Worm (Caenorhabditis elegans) whole organism, L4 larva: ENCODE data around the gene B0001.8.

ENCODE experiments used
- F10B5.3 ChIP-seq: sonication (generic microtip); optimal IDR thresholded peaks from 2 replicates; lab custom pipeline; 2016; ENCODE audit warnings: mild to moderate bottlenecking, missing genetic modification characterization, missing compliant biosample characterization
- Y105C5A.15 ChIP-seq: fragments of 200-800 bp; sonication (Bioruptor generic); IDR thresholded peaks from 2 replicates; pipeline ENCODE4 v1.3.6; 2022; ENCODE audit warnings: missing genetic modification characterization, missing compliant biosample characterization
- Y75B8A.6 ChIP-seq: fragments of 200-800 bp; sonication (Bioruptor generic); IDR thresholded peaks from 2 replicates; pipeline ENCODE4 v1.3.6; 2022; ENCODE audit warnings: missing genetic modification reagents, missing genetic modification characterization, missing compliant biosample characterization
- ceh-20 ChIP-seq: fragments of 200-800 bp; sonication (Bioruptor generic); IDR thresholded peaks from 2 replicates; pipeline ENCODE4 v1.3.6; 2022; ENCODE audit warnings: missing genetic modification reagents, missing genetic modification characterization, missing compliant biosample characterization
- ceh-28 ChIP-seq: fragments of 150-350 bp; optimal IDR thresholded peaks from 2 replicates; lab custom pipeline; 2014; ENCODE audit warnings: missing biosample characterization, missing genetic modification reagents, missing genetic modification characterization
- ceh-44 ChIP-seq: fragments of 200-800 bp; sonication (Bioruptor generic); IDR thresholded peaks from 2 replicates; pipeline ENCODE4 v1.3.6; 2022; ENCODE audit warnings: missing genetic modification reagents, missing genetic modification characterization, missing compliant biosample characterization
- cey-2 ChIP-seq: sonication (generic microtip); optimal IDR thresholded peaks from 3 replicates; lab custom pipeline; 2017; ENCODE audit warnings: missing genetic modification characterization, mild to moderate bottlenecking, missing compliant biosample characterization, antibody characterized with exemption, borderline replicate concordance; ENCODE audit not compliant: insufficient read depth
- daf-19 ChIP-seq: fragments of 200-800 bp; sonication (Bioruptor generic); conservative IDR thresholded peaks from 2 replicates; pipeline ENCODE4 v1.3.6; 2022; ENCODE audit warnings: missing genetic modification characterization, missing compliant biosample characterization
- dmd-6 ChIP-seq: fragments of 200-800 bp; sonication (Bioruptor generic); IDR thresholded peaks from 2 replicates; pipeline ENCODE4 v1.3.6; 2022; ENCODE audit warnings: missing genetic modification reagents, missing genetic modification characterization, missing compliant biosample characterization
- dmd-9 ChIP-seq: fragments of 200-800 bp; sonication (Bioruptor generic); IDR thresholded peaks from 2 replicates; pipeline ENCODE4 v1.3.6; 2022; ENCODE audit warnings: missing genetic modification reagents, missing genetic modification characterization, missing compliant biosample characterization
- dpl-1 ChIP-seq: fragments of 150-350 bp; optimal IDR thresholded peaks from 2 replicates; lab custom pipeline; 2014; ENCODE audit warnings: missing biosample characterization, missing genetic modification reagents, missing genetic modification characterization
- dve-1 ChIP-seq: sonication (generic microtip); optimal IDR thresholded peaks from 2 replicates; lab custom pipeline; 2017; ENCODE audit warnings: antibody characterized with exemption, mild to moderate bottlenecking, missing genetic modification characterization, missing compliant biosample characterization; ENCODE audit not compliant: insufficient read depth
- gei-8 ChIP-seq: fragments of 200-800 bp; sonication (Bioruptor generic); optimal IDR thresholded peaks from 2 replicates; lab custom pipeline; 2018; ENCODE audit warnings: mild to moderate bottlenecking, missing genetic modification characterization, missing compliant biosample characterization
- hlh-11 ChIP-seq: fragments of 200-800 bp; sonication (Bioruptor generic); optimal IDR thresholded peaks from 2 replicates; lab custom pipeline; 2018; ENCODE audit warnings: mild to moderate bottlenecking, missing genetic modification characterization, missing compliant biosample characterization
- lim-7 ChIP-seq: fragments of 200-800 bp; sonication (Bioruptor generic); IDR thresholded peaks from 2 replicates; pipeline ENCODE4 v1.3.6; 2022; ENCODE audit warnings: missing genetic modification characterization, missing compliant biosample characterization
- lin-38 ChIP-seq: fragments of 200-800 bp; sonication (Bioruptor generic); IDR thresholded peaks from 2 replicates; pipeline ENCODE4 v1.3.6; 2022; ENCODE audit warnings: missing genetic modification reagents, missing genetic modification characterization, missing compliant biosample characterization
- mxl-3 ChIP-seq: fragments of 200-800 bp; sonication (Bioruptor generic); optimal IDR thresholded peaks from 2 replicates; lab custom pipeline; 2018; ENCODE audit warnings: mild to moderate bottlenecking, missing genetic modification characterization, missing compliant biosample characterization
- nhr-102 ChIP-seq: sonication (generic microtip); optimal IDR thresholded peaks from 2 replicates; lab custom pipeline; 2016; ENCODE audit warnings: mild to moderate bottlenecking, missing genetic modification characterization, moderate library complexity, missing compliant biosample characterization
- nhr-237 ChIP-seq: sonication (generic microtip); optimal IDR thresholded peaks from 2 replicates; lab custom pipeline; 2017; ENCODE audit warnings: missing biosample characterization, missing genetic modification characterization
- pqm-1 ChIP-seq: sonication (generic microtip); optimal IDR thresholded peaks from 2 replicates; lab custom pipeline; 2017; ENCODE audit warnings: missing biosample characterization, missing genetic modification characterization
- set-16 ChIP-seq: fragments of 200-800 bp; sonication (Bioruptor generic); IDR thresholded peaks from 2 replicates; pipeline ENCODE4 v1.3.6; 2022; ENCODE audit warnings: missing genetic modification reagents, missing genetic modification characterization, missing compliant biosample characterization
- skn-1 ChIP-seq: fragments of 150-350 bp; optimal IDR thresholded peaks from 2 replicates; lab custom pipeline; 2014; ENCODE audit warnings: missing biosample characterization, missing genetic modification characterization
- snpc-4 ChIP-seq: fragments of 150-350 bp; optimal IDR thresholded peaks from 2 replicates; lab custom pipeline; 2014; ENCODE audit warnings: missing biosample characterization, missing genetic modification characterization
- unc-130 ChIP-seq: sonication (generic microtip); optimal IDR thresholded peaks from 2 replicates; lab custom pipeline; 2016; ENCODE audit warnings: missing genetic modification reagents, missing genetic modification characterization, missing compliant biosample characterization
- unc-62 ChIP-seq, 3 experiments: fragments of 150-350 bp in 1 of 3; sonication (generic microtip); optimal IDR thresholded peaks in 2 of 3; peaks in 1 of 3; 1 replicate in 1 of 3; 2 replicates in 2 of 3; lab custom pipeline; 2014 to 2017; ENCODE audit warnings: missing biosample characterization in 3 of 3, missing genetic modification characterization in 3 of 3, missing genetic modification reagents in 3 of 3, missing genotype in 1 of 3
- vab-7 ChIP-seq: fragments of 200-800 bp; sonication (Bioruptor generic); IDR thresholded peaks from 2 replicates; pipeline ENCODE4 v1.3.6; 2022; ENCODE audit warnings: missing genetic modification reagents, missing genetic modification characterization, missing compliant biosample characterization
- zag-1 ChIP-seq: fragments of 150-350 bp; optimal IDR thresholded peaks from 2 replicates; lab custom pipeline; 2014; ENCODE audit warnings: missing biosample characterization, missing genetic modification characterization
- zfp-2 ChIP-seq: sonication (generic microtip); optimal IDR thresholded peaks from 2 replicates; lab custom pipeline; 2016; ENCODE audit warnings: mild to moderate bottlenecking, missing genetic modification characterization, missing compliant biosample characterization
- zfp-3 ChIP-seq: fragments of 200-800 bp; sonication (Bioruptor generic); conservative IDR thresholded peaks from 2 replicates; pipeline ENCODE4 v1.3.6; 2022; ENCODE audit warnings: missing genetic modification reagents, missing genetic modification characterization, missing compliant biosample characterization

Gene B0001.8

DNA sequence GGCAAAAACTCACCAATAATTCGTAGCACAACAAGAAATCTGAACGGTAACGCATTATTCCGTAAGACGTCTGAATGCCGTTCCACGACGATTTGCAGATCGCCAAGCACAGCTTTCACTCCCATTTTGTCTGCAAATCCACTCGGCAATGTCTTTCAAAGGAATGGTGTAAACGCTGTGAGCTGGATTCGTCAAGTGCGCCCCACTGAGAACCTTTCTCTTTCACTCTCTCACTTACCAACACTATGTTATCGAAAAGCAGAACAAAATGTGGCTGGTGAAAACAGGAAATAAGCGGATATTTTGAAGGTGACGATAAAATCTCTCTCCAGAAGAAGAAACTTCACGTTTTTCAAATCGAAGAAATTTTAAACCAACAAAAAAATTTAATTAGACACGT, 52.0 kb downstream of the B0001.8 start (continued):
- TF ChIP-seq cey-2 (tag; lab: Kevin White, UChicago), result no peak
- TF ChIP-seq gei-8, result no peak
- no peak for TF ChIP-seq zfp-2 (tag; lab: Kevin White, UChicago)
- TF ChIP-seq dmd-6 (GFP tag; lab: Robert Waterston, UW), result 0 out of 2 replicates have a peak, but pooled peaks have one; percentile 9
- no peak for TF ChIP-seq Y105C5A.15 (GFP tag; lab: Robert Waterston, UW)
- peak; percentile 49 for TF ChIP-seq mxl-3 (GFP tag; lab: Kevin White, UChicago)
- TF ChIP-seq skn-1 (tag; lab: Kevin White, UChicago), result no peak
- TF ChIP-seq dmd-9 (GFP tag; lab: Robert Waterston, UW), result no peak
- TF ChIP-seq ceh-20 (GFP tag; lab: Robert Waterston, UW), result no peak
- TF ChIP-seq F10B5.3 (tag; lab: Kevin White, UChicago), result no peak
- TF ChIP-seq Y75B8A.6 (GFP tag; lab: Robert Waterston, UW), result no peak
- no peak for TF ChIP-seq daf-19 (GFP tag; lab: Robert Waterston, UW)
- no peak for TF ChIP-seq ceh-44 (GFP tag; lab: Robert Waterston, UW)
- no peak for TF ChIP-seq zfp-3 (GFP tag; lab: Robert Waterston, UW)
- no peak for TF ChIP-seq zag-1
- no peak for TF ChIP-seq vab-7
- TF ChIP-seq set-16 (GFP tag; lab: Robert Waterston, UW), result no peak
- TF ChIP-seq unc-62 (GFP tag; optimal IDR thresholded peaks at IDR 0.05 in 1 of 2; lab: Kevin White, UChicago), result peak in 1 of 2 experiments; percentile 37
- TF ChIP-seq unc-62 (tag; optimal IDR thresholded peaks at IDR 0.05; lab: Kevin White, UChicago), result no peak
- no peak for TF ChIP-seq pqm-1 (tag; lab: Kevin White, UChicago)
- peak; percentile 20 for TF ChIP-seq dve-1 (tag; lab: Kevin White, UChicago)
- no peak for TF ChIP-seq unc-130 (GFP tag; lab: Kevin White, UChicago)
- TF ChIP-seq ceh-28 (tag; lab: Kevin White, UChicago), result no peak
- TF ChIP-seq hlh-11 (tag; lab: Kevin White, UChicago), result peak; percentile 26
- TF ChIP-seq nhr-102, result no peak
- TF ChIP-seq snpc-4, result no peak
- no peak for TF ChIP-seq lim-7 (GFP tag; lab: Robert Waterston, UW)
- TF ChIP-seq lin-38 (GFP tag; lab: Robert Waterston, UW), result peak; percentile 70
- peak; percentile 41 for TF ChIP-seq dpl-1 (GFP tag; lab: Kevin White, UChicago)
- TF ChIP-seq nhr-237 (tag; lab: Kevin White, UChicago), result no peak
